Fruit fly (Drosophila melanogaster): ENCODE data around the gene beat-VII.

- TF ChIP-seq EcR (GFP tag; optimal IDR thresholded peaks at IDR 0.05) (no peak), CG34367 (tag; optimal IDR thresholded peaks at IDR 0.05) (no peak), Snoo (tag; optimal IDR thresholded peaks at IDR 0.05) (no peak), gl (tag; optimal IDR thresholded peaks at IDR 0.05) (no peak), CG14655 (GFP tag; optimal IDR thresholded peaks at IDR 0.05) (no peak), CG15710 (tag; optimal IDR thresholded peaks at IDR 0.05) (no peak), CG12605 (GFP tag; IDR thresholded peaks at IDR 0.05) (peak; percentile 57; the same call in 1 of the 2 replicates), CG8301 (tag; optimal IDR thresholded peaks at IDR 0.05) (no peak), CG9948 (tag; optimal IDR thresholded peaks at IDR 0.05) (no peak), Pif1B (GFP tag; optimal IDR thresholded peaks at IDR 0.05) (no peak)
Measured at dm6 chr3R:26606498-26606897, 75.3 kb downstream of the beat-VII start.

All from whole organism, pupa.